Worm (Caenorhabditis elegans) whole organism, young adult: ENCODE results near the gene C28F5.1.

ENCODE experiments used
- B0019.2 ChIP-seq: fragments of 200-800 bp; sonication (Bioruptor generic); conservative IDR thresholded peaks from 2 replicates; pipeline ENCODE4 v1.3.6; 2022; ENCODE audit warnings: missing genetic modification reagents, missing genetic modification characterization, missing compliant biosample characterization
- B0261.1 ChIP-seq: sonication (generic microtip); optimal IDR thresholded peaks from 2 replicates; lab custom pipeline; 2016; ENCODE audit warnings: mild to moderate bottlenecking, missing genetic modification characterization, moderate library complexity, missing compliant biosample characterization
- F22D6.2 ChIP-seq: sonication (generic microtip); optimal IDR thresholded peaks from 2 replicates; lab custom pipeline; 2016; ENCODE audit warnings: mild to moderate bottlenecking, missing genetic modification characterization, missing compliant biosample characterization
- F49E8.2 ChIP-seq: sonication (generic microtip); optimal IDR thresholded peaks from 3 replicates; lab custom pipeline; 2017; ENCODE audit warnings: missing genetic modification characterization, mild to moderate bottlenecking, missing compliant biosample characterization, antibody characterized with exemption, moderate library complexity; ENCODE audit not compliant: insufficient read depth
- F52B5.7 ChIP-seq: sonication (generic microtip); optimal IDR thresholded peaks from 2 replicates; lab custom pipeline; 2016; ENCODE audit warnings: mild to moderate bottlenecking, missing genetic modification characterization, missing compliant biosample characterization
- F57A8.1 ChIP-seq: fragments of 200-800 bp; sonication (Bioruptor generic); optimal IDR thresholded peaks from 2 replicates; lab custom pipeline; 2018; ENCODE audit warnings: mild to moderate bottlenecking, missing genetic modification characterization, moderate library complexity, missing compliant biosample characterization
- F57C9.4 ChIP-seq: sonication (generic microtip); optimal IDR thresholded peaks from 2 replicates; lab custom pipeline; 2017; ENCODE audit warnings: mild to moderate bottlenecking, missing genetic modification characterization, missing compliant biosample characterization
- K11D2.4 ChIP-seq: fragments of 200-800 bp; sonication (Bioruptor generic); IDR thresholded peaks from 2 replicates; pipeline ENCODE4 v1.3.6; 2022; ENCODE audit warnings: missing genetic modification reagents, missing genetic modification characterization, missing compliant biosample characterization
- T07F8.4 ChIP-seq: sonication (generic microtip); optimal IDR thresholded peaks from 2 replicates; lab custom pipeline; 2016; ENCODE audit warnings: mild to moderate bottlenecking, missing genetic modification characterization, moderate library complexity, missing compliant biosample characterization
- Y53G8AR.9 ChIP-seq: fragments of 200-800 bp; sonication (Bioruptor generic); conservative IDR thresholded peaks from 2 replicates; pipeline ENCODE4 v1.3.6; 2022; ENCODE audit warnings: missing genetic modification reagents, missing genetic modification characterization, missing compliant biosample characterization
- Y95B8A.8 ChIP-seq: fragments of 200-800 bp; sonication (Bioruptor generic); IDR thresholded peaks from 2 replicates; pipeline ENCODE4 v1.3.6; 2022; ENCODE audit warnings: missing genetic modification reagents, missing genetic modification characterization, missing compliant biosample characterization
- akir-1 ChIP-seq: fragments of 200-800 bp; sonication (Bioruptor generic); optimal IDR thresholded peaks from 2 replicates; lab custom pipeline; 2018; ENCODE audit warnings: mild to moderate bottlenecking, missing genetic modification characterization, moderate library complexity, missing compliant biosample characterization
- ama-1 ChIP-seq, 3 experiments: fragments of 150-350 bp in 1 of 3; sonication (generic microtip) in 2 of 3; optimal IDR thresholded peaks; 2 replicates each; lab custom pipeline; 2014 to 2018; ENCODE audit warnings: missing biosample characterization in 2 of 3, missing genetic modification characterization in 2 of 3, missing genetic modification reagents in 2 of 3
- atf-7 ChIP-seq: sonication (generic microtip); optimal IDR thresholded peaks from 2 replicates; lab custom pipeline; 2017; ENCODE audit warnings: mild to moderate bottlenecking, missing genetic modification characterization, missing compliant biosample characterization
- attf-3 ChIP-seq: fragments of 200-800 bp; sonication (Bioruptor generic); conservative IDR thresholded peaks from 2 replicates; pipeline ENCODE4 v1.3.6; 2022; ENCODE audit warnings: missing genetic modification reagents, missing genetic modification characterization, missing compliant biosample characterization
- attf-5 ChIP-seq: fragments of 200-800 bp; sonication (Bioruptor generic); optimal IDR thresholded peaks from 2 replicates; lab custom pipeline; 2018; ENCODE audit warnings: mild to moderate bottlenecking, missing genetic modification characterization, missing compliant biosample characterization
- attf-6 ChIP-seq: fragments of 200-800 bp; sonication (Bioruptor generic); IDR thresholded peaks from 2 replicates; pipeline ENCODE4 v1.3.6; 2022; ENCODE audit warnings: missing genetic modification reagents, missing genetic modification characterization, missing compliant biosample characterization
- ceh-40 ChIP-seq: fragments of 200-800 bp; sonication (Bioruptor generic); IDR thresholded peaks from 2 replicates; pipeline ENCODE4 v1.3.6; 2022; ENCODE audit warnings: missing genetic modification characterization, missing compliant biosample characterization
- ceh-91 ChIP-seq: fragments of 200-800 bp; sonication (Bioruptor generic); IDR thresholded peaks from 2 replicates; pipeline ENCODE4 v1.3.6; 2022; ENCODE audit warnings: missing genetic modification reagents, missing genetic modification characterization, missing compliant biosample characterization
- die-1 ChIP-seq: sonication (generic microtip); optimal IDR thresholded peaks from 2 replicates; lab custom pipeline; 2016; ENCODE audit warnings: missing genotype, mild to moderate bottlenecking, missing genetic modification characterization, missing compliant biosample characterization
- egrh-3 ChIP-seq: fragments of 200-800 bp; sonication (Bioruptor generic); IDR thresholded peaks from 2 replicates; pipeline ENCODE4 v1.3.6; 2022; ENCODE audit warnings: missing genetic modification reagents, missing genetic modification characterization, missing compliant biosample characterization
- fkh-3 ChIP-seq: sonication (generic microtip); optimal IDR thresholded peaks from 2 replicates; lab custom pipeline; 2016; ENCODE audit warnings: mild to moderate bottlenecking, missing genetic modification characterization, missing compliant biosample characterization
- hmg-20 ChIP-seq: fragments of 200-800 bp; sonication (Bioruptor generic); IDR thresholded peaks from 2 replicates; pipeline ENCODE4 v1.3.6; 2022; ENCODE audit warnings: missing genetic modification reagents, missing genetic modification characterization, missing compliant biosample characterization
- hsf-1 ChIP-seq: fragments of 200-800 bp; sonication (Bioruptor generic); IDR thresholded peaks from 2 replicates; pipeline ENCODE4 v1.3.6; 2022; ENCODE audit warnings: missing genetic modification reagents, missing genetic modification characterization, missing compliant biosample characterization
- lag-1 ChIP-seq: fragments of 200-800 bp; sonication (Bioruptor generic); IDR thresholded peaks from 2 replicates; pipeline ENCODE4 v1.3.6; 2022; ENCODE audit warnings: missing genetic modification reagents, missing genetic modification characterization, missing compliant biosample characterization
- let-526 ChIP-seq: fragments of 200-800 bp; sonication (Bioruptor generic); IDR thresholded peaks from 2 replicates; pipeline ENCODE4 v1.3.6; 2022; ENCODE audit warnings: missing genetic modification reagents, missing genetic modification characterization, missing compliant biosample characterization
- lin-54 ChIP-seq: fragments of 200-800 bp; sonication (Bioruptor generic); optimal IDR thresholded peaks from 2 replicates; lab custom pipeline; 2018; ENCODE audit warnings: mild to moderate bottlenecking, missing genetic modification characterization, missing compliant biosample characterization
- lir-1 ChIP-seq: fragments of 200-800 bp; sonication (Bioruptor generic); conservative IDR thresholded peaks from 2 replicates; pipeline ENCODE4 v1.3.6; 2022; ENCODE audit warnings: missing genetic modification reagents, missing genetic modification characterization, missing compliant biosample characterization
- lsl-1 ChIP-seq: fragments of 200-800 bp; sonication (Bioruptor generic); optimal IDR thresholded peaks from 2 replicates; lab custom pipeline; 2018; ENCODE audit warnings: mild to moderate bottlenecking, missing genetic modification characterization, moderate library complexity, missing compliant biosample characterization
- lsy-27 ChIP-seq: sonication (generic microtip); optimal IDR thresholded peaks from 2 replicates; lab custom pipeline; 2017; ENCODE audit warnings: missing genetic modification characterization, mild to moderate bottlenecking, missing compliant biosample characterization, antibody characterized with exemption, missing genotype, borderline replicate concordance; ENCODE audit not compliant: insufficient read depth
- madf-10 ChIP-seq: sonication (generic microtip); optimal IDR thresholded peaks from 2 replicates; lab custom pipeline; 2016; ENCODE audit warnings: mild to moderate bottlenecking, missing genetic modification characterization, missing compliant biosample characterization
- madf-6 ChIP-seq: fragments of 200-800 bp; sonication (Bioruptor generic); IDR thresholded peaks from 2 replicates; pipeline ENCODE4 v1.3.6; 2022; ENCODE audit warnings: missing genetic modification reagents, missing genetic modification characterization, missing compliant biosample characterization
- madf-8 ChIP-seq: fragments of 200-800 bp; sonication (Bioruptor generic); conservative IDR thresholded peaks from 2 replicates; pipeline ENCODE4 v1.3.6; 2022; ENCODE audit warnings: missing genetic modification reagents, missing genetic modification characterization, missing compliant biosample characterization
- mxl-1 ChIP-seq: sonication (generic microtip); optimal IDR thresholded peaks from 2 replicates; lab custom pipeline; 2016; ENCODE audit warnings: missing genetic modification characterization, missing compliant biosample characterization
- nfya-1 ChIP-seq: sonication (generic microtip); optimal IDR thresholded peaks from 2 replicates; lab custom pipeline; 2017; ENCODE audit warnings: antibody characterized with exemption, missing compliant biosample characterization, missing genetic modification characterization, borderline replicate concordance; ENCODE audit not compliant: insufficient read depth
- nhr-179 ChIP-seq: sonication (generic microtip); optimal IDR thresholded peaks from 2 replicates; lab custom pipeline; 2016; ENCODE audit warnings: mild to moderate bottlenecking, missing genetic modification characterization, missing compliant biosample characterization
- nhr-27 ChIP-seq: fragments of 200-800 bp; sonication (Bioruptor generic); optimal IDR thresholded peaks from 2 replicates; lab custom pipeline; 2018; ENCODE audit warnings: mild to moderate bottlenecking, missing genetic modification characterization, moderate library complexity, missing compliant biosample characterization
- pbrm-1 ChIP-seq: fragments of 200-800 bp; sonication (Bioruptor generic); IDR thresholded peaks from 2 replicates; pipeline ENCODE4 v1.3.6; 2022; ENCODE audit warnings: missing genetic modification reagents, missing genetic modification characterization, missing compliant biosample characterization
- pha-4 ChIP-seq: fragments of 150-350 bp; sonication (generic microtip); optimal IDR thresholded peaks from 2 replicates; lab custom pipeline; 2014; ENCODE audit warnings: missing biosample characterization, missing genetic modification reagents, missing genetic modification characterization
- rcor-1 ChIP-seq: fragments of 200-800 bp; sonication (Bioruptor generic); IDR thresholded peaks from 2 replicates; pipeline ENCODE4 v1.3.6; 2022; ENCODE audit warnings: missing genetic modification reagents, missing genetic modification characterization, missing compliant biosample characterization
- repo-1 ChIP-seq: sonication (generic microtip); optimal IDR thresholded peaks from 2 replicates; lab custom pipeline; 2017; ENCODE audit warnings: mild to moderate bottlenecking, missing genetic modification characterization, missing compliant biosample characterization
- snpc-3.4 ChIP-seq: sonication (generic microtip); optimal IDR thresholded peaks from 2 replicates; lab custom pipeline; 2017; ENCODE audit warnings: missing genetic modification characterization, mild to moderate bottlenecking, missing compliant biosample characterization, antibody characterized with exemption, moderate library complexity, missing genotype, missing genetic modification reagents
- tbp1 ChIP-seq: fragments of 200-800 bp; sonication (Bioruptor generic); optimal IDR thresholded peaks from 2 replicates; lab custom pipeline; 2018; ENCODE audit warnings: mild to moderate bottlenecking, missing genetic modification characterization, missing compliant biosample characterization
- unc-62 ChIP-seq: fragments of 150-350 bp; optimal IDR thresholded peaks from 2 replicates; lab custom pipeline; 2014; ENCODE audit warnings: missing biosample characterization, missing genetic modification reagents, missing genetic modification characterization
- zfh-2 ChIP-seq: fragments of 200-800 bp; sonication (Bioruptor generic); conservative IDR thresholded peaks from 2 replicates; pipeline ENCODE4 v1.3.6; 2022; ENCODE audit warnings: missing genetic modification reagents, missing genetic modification characterization, missing compliant biosample characterization
- ztf-18 ChIP-seq: sonication (generic microtip); optimal IDR thresholded peaks from 2 replicates; lab custom pipeline; 2016; ENCODE audit warnings: missing genotype, mild to moderate bottlenecking, missing genetic modification characterization, missing compliant biosample characterization
- ztf-25 ChIP-seq: fragments of 200-800 bp; sonication (Bioruptor generic); IDR thresholded peaks from 2 replicates; pipeline ENCODE4 v1.3.6; 2022; ENCODE audit warnings: missing genetic modification reagents, missing genetic modification characterization, missing compliant biosample characterization
- ztf-26 ChIP-seq: sonication (generic microtip); optimal IDR thresholded peaks from 2 replicates; lab custom pipeline; 2017; ENCODE audit warnings: missing genetic modification characterization, missing compliant biosample characterization

C28F5.1 gene

DNA sequence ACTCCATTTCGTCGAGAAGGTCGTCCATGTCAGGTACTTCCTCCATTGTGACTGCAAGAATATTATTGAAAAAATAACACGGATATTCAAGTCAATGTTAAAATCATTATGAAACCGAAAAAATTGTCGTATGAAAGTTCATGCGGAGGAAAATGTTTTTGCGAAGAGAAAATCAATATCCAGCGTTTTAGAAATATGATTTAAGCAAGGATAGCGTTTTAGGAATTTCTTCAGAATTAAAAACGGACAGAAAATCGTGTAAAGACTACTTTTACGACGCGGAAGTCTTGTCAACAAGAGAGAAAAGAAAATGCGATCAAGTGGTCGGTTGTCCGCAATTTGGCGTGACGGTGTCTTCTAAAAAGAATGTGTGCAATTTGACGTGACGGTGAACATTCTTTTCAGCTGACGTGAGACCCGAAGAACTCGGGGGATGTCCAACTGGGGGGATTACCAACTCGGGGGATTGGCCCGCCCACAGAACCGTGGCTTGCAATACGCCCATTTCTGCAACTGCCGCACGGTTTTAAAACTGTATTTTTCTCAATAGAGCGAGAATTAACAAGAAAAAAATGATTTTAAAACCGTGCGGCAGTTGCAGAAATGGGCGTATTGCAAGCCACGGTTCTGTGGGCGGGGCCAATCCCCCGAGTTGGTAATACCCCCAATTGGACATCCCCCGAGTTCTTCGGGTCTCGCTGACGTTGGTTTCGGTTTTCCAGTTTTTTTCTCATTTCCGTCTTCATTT is 26.4 kb upstream of the C28F5.1 start, which contains the start of the genes aka-1 and ubc-6 (continued):
- TF ChIP-seq hsf-1 (GFP tag; lab: Robert Waterston, UW) (peak; percentile 85), hmg-20 (GFP tag; lab: Robert Waterston, UW) (peak; percentile 78), pbrm-1 (GFP tag; lab: Robert Waterston, UW) (peak; percentile 97), F22D6.2 (tag; lab: Kevin White, UChicago) (peak; percentile 39), F57C9.4 (tag; lab: Kevin White, UChicago) (no peak), pha-4 (tag; lab: Kevin White, UChicago) (no peak), ceh-91 (GFP tag; lab: Robert Waterston, UW) (peak; percentile 93), Y53G8AR.9 (GFP tag; lab: Robert Waterston, UW) (peak; percentile 91), ztf-26 (peak; percentile 73), atf-7 (tag; lab: Kevin White, UChicago) (peak; percentile 62), F52B5.7 (peak; percentile 54), nhr-27 (peak; percentile 15), tbp1 (GFP tag; lab: Kevin White, UChicago) (peak; percentile 72), zfh-2 (GFP tag; lab: Robert Waterston, UW) (peak; percentile 95), die-1 (tag; lab: Kevin White, UChicago) (peak; percentile 33), ztf-18 (tag; lab: Kevin White, UChicago) (peak; percentile 88), nhr-179 (tag; lab: Kevin White, UChicago) (no peak), fkh-3 (no peak), nfya-1 (tag; lab: Kevin White, UChicago) (no peak), attf-6 (GFP tag; lab: Robert Waterston, UW) (peak; percentile 76), repo-1 (peak; percentile 22), lsy-27 (tag; lab: Kevin White, UChicago) (peak; percentile 55), lin-54 (GFP tag; lab: Kevin White, UChicago) (peak; percentile 89), B0261.1 (tag; lab: Kevin White, UChicago) (peak; percentile 11), unc-62 (no peak), lir-1 (peak; percentile 91), Y95B8A.8 (GFP tag; lab: Robert Waterston, UW) (peak; percentile 94), ztf-25 (GFP tag; lab: Robert Waterston, UW) (peak; percentile 97), K11D2.4 (GFP tag; lab: Robert Waterston, UW) (peak; percentile 94), let-526 (peak; percentile 91), F57A8.1 (GFP tag; lab: Kevin White, UChicago) (peak; percentile 19), rcor-1 (peak; percentile 93), attf-3 (GFP tag; lab: Robert Waterston, UW) (peak; percentile 83), egrh-3 (peak; percentile 87)

DNA sequence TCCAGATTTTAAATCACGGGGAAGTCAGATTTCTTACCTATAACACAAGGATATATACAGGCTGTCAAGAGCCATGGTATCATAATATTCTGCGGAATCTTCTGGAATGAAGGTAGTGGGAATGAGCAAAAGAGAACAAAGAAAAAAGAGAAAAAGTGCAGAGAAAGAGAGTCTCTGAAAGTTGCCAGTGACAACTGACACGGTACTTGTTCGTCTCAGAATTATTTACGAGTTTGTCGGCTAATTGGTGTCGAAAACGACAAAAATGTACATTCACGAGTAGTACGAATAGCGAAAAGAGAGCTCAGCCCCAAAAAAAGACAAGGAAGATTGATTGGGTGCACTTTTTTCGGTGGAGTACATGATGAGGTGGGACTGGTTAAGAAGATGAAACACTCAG is 22.1 kb upstream of the C28F5.1 start, which contains the start of gene cah-2:
Gene cah-2 (minus strand): TSS at position 101 of the 400 bp plus-strand sequence.
- TF ChIP-seq ama-1 (optimal IDR thresholded peaks at IDR 0.05; lab: Kevin White, UChicago), result no peak
- TF ChIP-seq ama-1 (GFP tag; optimal IDR thresholded peaks at IDR 0.05; lab: Kevin White, UChicago), result no peak
- TF ChIP-seq akir-1 (GFP tag; lab: Kevin White, UChicago), result no peak
- no peak for TF ChIP-seq attf-5 (GFP tag; lab: Kevin White, UChicago)
- TF ChIP-seq madf-6 (GFP tag; lab: Robert Waterston, UW), result no peak
- TF ChIP-seq ztf-25 (GFP tag; lab: Robert Waterston, UW), result no peak
- no peak for TF ChIP-seq mxl-1 (tag; lab: Kevin White, UChicago)
- no peak for TF ChIP-seq F49E8.2 (tag; lab: Kevin White, UChicago)
- no peak for TF ChIP-seq ceh-91 (GFP tag; lab: Robert Waterston, UW)
- TF ChIP-seq lag-1 (GFP tag; lab: Robert Waterston, UW), result no peak
- no peak for TF ChIP-seq K11D2.4 (GFP tag; lab: Robert Waterston, UW)
- TF ChIP-seq ceh-40 (GFP tag; lab: Robert Waterston, UW), result no peak
- no peak for TF ChIP-seq madf-8 (GFP tag; lab: Robert Waterston, UW)
- no peak for TF ChIP-seq F52B5.7
- no peak for TF ChIP-seq lsl-1 (GFP tag; lab: Kevin White, UChicago)
- no peak for TF ChIP-seq snpc-3.4 (tag; lab: Kevin White, UChicago)
- TF ChIP-seq B0019.2 (GFP tag; lab: Robert Waterston, UW), result no peak
- TF ChIP-seq T07F8.4 (tag; lab: Kevin White, UChicago), result no peak
- no peak for TF ChIP-seq madf-10 (tag; lab: Kevin White, UChicago)
- TF ChIP-seq, all 124 proteins: peak for 0
